Worm (Caenorhabditis elegans): ENCODE data around the gene pdcd-2.

ce11 chrIII:4449357-4449756, 31.5 kb upstream of the pdcd-2 start:
- TF ChIP-seq him-1 (tag; optimal IDR thresholded peaks at IDR 0.05) (no peak), dao-5 (tag; optimal IDR thresholded peaks at IDR 0.05) (peak; percentile 34)
